Worm (Caenorhabditis elegans) whole organism, midembryonic: ENCODE measurements around the gene C23H4.8.

Experiments used
- T22C8.4 ChIP-seq: fragments of 200-800 bp; sonication (Bioruptor generic); IDR thresholded peaks from 2 replicates; pipeline ENCODE4 v1.3.6; 2022; ENCODE audit warnings: missing genetic modification characterization, missing compliant biosample characterization
- cog-1 ChIP-seq: sonication (generic microtip); optimal IDR thresholded peaks from 2 replicates; lab custom pipeline; 2016; ENCODE audit warnings: missing genetic modification characterization, missing compliant biosample characterization
- flt-1 ChIP-seq: fragments of 200-800 bp; sonication (Bioruptor generic); IDR thresholded peaks from 2 replicates; pipeline ENCODE4 v1.3.6; 2022; ENCODE audit warnings: missing genetic modification characterization, missing compliant biosample characterization
- klf-2 ChIP-seq: fragments of 200-800 bp; sonication (Bioruptor generic); conservative IDR thresholded peaks from 2 replicates; pipeline ENCODE4 v1.3.6; 2022; ENCODE audit warnings: missing genetic modification reagents, missing genetic modification characterization, missing compliant biosample characterization
- med-1 ChIP-seq: sonication (generic microtip); optimal IDR thresholded peaks from 2 replicates; lab custom pipeline; 2017; ENCODE audit warnings: missing genetic modification characterization, mild to moderate bottlenecking, missing compliant biosample characterization, antibody characterized with exemption, missing genetic modification reagents; ENCODE audit not compliant: insufficient read depth
- ref-1 ChIP-seq: fragments of 200-800 bp; sonication (Bioruptor generic); conservative IDR thresholded peaks from 2 replicates; pipeline ENCODE4 v1.3.6; 2022; ENCODE audit warnings: missing genetic modification reagents, missing genetic modification characterization, missing compliant biosample characterization
- tab-1 ChIP-seq: fragments of 200-800 bp; sonication (Bioruptor generic); IDR thresholded peaks from 2 replicates; pipeline ENCODE4 v1.3.6; 2022; ENCODE audit warnings: missing genetic modification characterization, missing compliant biosample characterization
- ztf-23 ChIP-seq: fragments of 200-800 bp; sonication (Bioruptor generic); IDR thresholded peaks from 2 replicates; pipeline ENCODE4 v1.3.6; 2022; ENCODE audit warnings: missing genetic modification reagents, missing genetic modification characterization, missing compliant biosample characterization
- ztf-29 ChIP-seq: fragments of 200-800 bp; sonication (Bioruptor generic); IDR thresholded peaks from 2 replicates; pipeline ENCODE4 v1.3.6; 2022; ENCODE audit warnings: missing genetic modification reagents, missing genetic modification characterization, missing compliant biosample characterization

Gene C23H4.8

ce11 chrX:12184393-12184792, 32.6 kb upstream of the C23H4.8 start:
- TF ChIP-seq klf-2 (GFP tag; lab: Robert Waterston, UW) (no peak), tab-1 (GFP tag; lab: Robert Waterston, UW) (no peak), flt-1 (no peak), ref-1 (no peak), med-1 (GFP tag; lab: Kevin White, UChicago) (no peak), ztf-29 (no peak), ztf-23 (GFP tag; lab: Robert Waterston, UW) (no peak), cog-1 (tag; lab: Kevin White, UChicago) (no peak)

ce11 chrX:12185847-12186559, 31.0 kb upstream of the C23H4.8 start:
- TF ChIP-seq T22C8.4 (GFP tag; lab: Robert Waterston, UW) (no peak), ref-1 (no peak), flt-1 (no peak), tab-1 (GFP tag; lab: Robert Waterston, UW) (no peak), ztf-29 (no peak), klf-2 (GFP tag; lab: Robert Waterston, UW) (no peak), cog-1 (tag; lab: Kevin White, UChicago) (no peak), ztf-23 (GFP tag; lab: Robert Waterston, UW) (no peak), med-1 (GFP tag; lab: Kevin White, UChicago) (no peak)

ce11 chrX:12186592-12186991, 30.5 kb upstream of the C23H4.8 start:
- TF ChIP-seq ref-1 (no peak), klf-2 (GFP tag; lab: Robert Waterston, UW) (no peak), cog-1 (tag; lab: Kevin White, UChicago) (no peak), ztf-29 (no peak), flt-1 (no peak), T22C8.4 (GFP tag; lab: Robert Waterston, UW) (no peak), med-1 (GFP tag; lab: Kevin White, UChicago) (no peak), ztf-23 (GFP tag; lab: Robert Waterston, UW) (no peak), tab-1 (GFP tag; lab: Robert Waterston, UW) (no peak)

- TF ChIP-seq klf-2 (GFP tag; lab: Robert Waterston, UW) (no peak), flt-1 (no peak), ztf-29 (no peak), tab-1 (GFP tag; lab: Robert Waterston, UW) (no peak), ref-1 (no peak), cog-1 (tag; lab: Kevin White, UChicago) (no peak), T22C8.4 (GFP tag; lab: Robert Waterston, UW) (no peak), ztf-23 (GFP tag; lab: Robert Waterston, UW) (no peak)
Observed at ce11 chrX:12188280-12189071, 28.6 kb upstream of the C23H4.8 start.

ce11 chrX:12197367-12197766, 19.7 kb upstream of the C23H4.8 start:
- TF ChIP-seq tab-1 (GFP tag; lab: Robert Waterston, UW) (no peak), flt-1 (no peak), klf-2 (GFP tag; lab: Robert Waterston, UW) (no peak), cog-1 (tag; lab: Kevin White, UChicago) (no peak), med-1 (GFP tag; lab: Kevin White, UChicago) (no peak)

ce11 chrX:12198298-12198697, 18.7 kb upstream of the C23H4.8 start:
- TF ChIP-seq ref-1 (no peak), ztf-23 (GFP tag; lab: Robert Waterston, UW) (no peak), cog-1 (tag; lab: Kevin White, UChicago) (no peak), klf-2 (GFP tag; lab: Robert Waterston, UW) (no peak), ztf-29 (no peak), tab-1 (GFP tag; lab: Robert Waterston, UW) (no peak), med-1 (GFP tag; lab: Kevin White, UChicago) (no peak), T22C8.4 (GFP tag; lab: Robert Waterston, UW) (no peak), flt-1 (no peak)

- no peak for TF ChIP-seq tab-1 (GFP tag; lab: Robert Waterston, UW)
- no peak for TF ChIP-seq klf-2 (GFP tag; lab: Robert Waterston, UW)
- TF ChIP-seq cog-1 (tag; lab: Kevin White, UChicago) = no peak
- TF ChIP-seq T22C8.4 (GFP tag; lab: Robert Waterston, UW) = no peak
- TF ChIP-seq ztf-23 (GFP tag; lab: Robert Waterston, UW) = no peak
- TF ChIP-seq flt-1 = no peak
- TF ChIP-seq med-1 (GFP tag; lab: Kevin White, UChicago) = no peak
- no peak for TF ChIP-seq ref-1
- TF ChIP-seq ztf-29 = no peak
Observed at ce11 chrX:12200577-12200976, 16.5 kb upstream of the C23H4.8 start.

- no peak for TF ChIP-seq ztf-23 (GFP tag; lab: Robert Waterston, UW)
- TF ChIP-seq klf-2 (GFP tag; lab: Robert Waterston, UW) = no peak
- TF ChIP-seq flt-1 = no peak
- no peak for TF ChIP-seq ztf-29
- no peak for TF ChIP-seq tab-1 (GFP tag; lab: Robert Waterston, UW)
- TF ChIP-seq med-1 (GFP tag; lab: Kevin White, UChicago) = no peak
- TF ChIP-seq ref-1 = no peak
- no peak for TF ChIP-seq T22C8.4 (GFP tag; lab: Robert Waterston, UW)
Observed at ce11 chrX:12201435-12201834, 15.6 kb upstream of the C23H4.8 start.

- no peak for TF ChIP-seq flt-1
- no peak for TF ChIP-seq klf-2 (GFP tag; lab: Robert Waterston, UW)
- TF ChIP-seq med-1 (GFP tag; lab: Kevin White, UChicago) = no peak
- TF ChIP-seq T22C8.4 (GFP tag; lab: Robert Waterston, UW) = no peak
- no peak for TF ChIP-seq ref-1
- no peak for TF ChIP-seq cog-1 (tag; lab: Kevin White, UChicago)
- no peak for TF ChIP-seq ztf-23 (GFP tag; lab: Robert Waterston, UW)
- no peak for TF ChIP-seq ztf-29
- TF ChIP-seq tab-1 (GFP tag; lab: Robert Waterston, UW) = no peak
Observed at ce11 chrX:12201840-12202239, 15.2 kb upstream of the C23H4.8 start.
